Fruit fly (Drosophila melanogaster) whole organism, embryonic: ENCODE results near the gene Polr2I.

Experiments
- Ada2b ChIP-seq: fragments of 200-800 bp; sonication (Bioruptor generic); IDR thresholded peaks from 2 replicates; pipeline ENCODE4 v1.3.6; 2022; ENCODE audit warnings: missing biosample characterization, missing genetic modification characterization
- Aef1 ChIP-seq: fragments of 200-800 bp; sonication (Bioruptor generic); IDR thresholded peaks from 3 replicates; pipeline ENCODE4 v1.3.6; 2022; ENCODE audit warnings: missing biosample characterization, missing genetic modification characterization
- BEAF-32 ChIP-seq: fragments of 200-800 bp; sonication (Bioruptor generic); optimal IDR thresholded peaks from 3 replicates; lab custom pipeline; 2017; ENCODE audit warnings: missing biosample characterization, missing genetic modification characterization, mild to moderate bottlenecking, moderate library complexity, missing genetic modification reagents
- CG10267 ChIP-seq: fragments of 200-800 bp; sonication (Bioruptor generic); optimal IDR thresholded peaks from 2 replicates; lab custom pipeline; 2018; ENCODE audit warnings: missing biosample characterization, mild to moderate bottlenecking, missing genetic modification characterization, moderate library complexity
- CG10565 ChIP-seq: fragments of 200-800 bp; sonication (Bioruptor generic); optimal IDR thresholded peaks from 3 replicates; lab custom pipeline; 2016; ENCODE audit warnings: missing biosample characterization, mild to moderate bottlenecking, missing genetic modification characterization
- CG11723 ChIP-seq: fragments of 200-800 bp; sonication (Bioruptor generic); optimal IDR thresholded peaks from 2 replicates; lab custom pipeline; 2017; ENCODE audit warnings: missing biosample characterization, mild to moderate bottlenecking, missing genetic modification characterization
- CG12071 ChIP-seq: fragments of 200-800 bp; sonication (Bioruptor generic); optimal IDR thresholded peaks from 3 replicates; lab custom pipeline; 2018; ENCODE audit warnings: missing biosample characterization, mild to moderate bottlenecking, missing genetic modification characterization
- CG12236 ChIP-seq: fragments of 200-800 bp; sonication (Bioruptor generic); optimal IDR thresholded peaks from 2 replicates; lab custom pipeline; 2016; ENCODE audit warnings: missing biosample characterization, missing genetic modification characterization
- CG12299 ChIP-seq: fragments of 200-800 bp; sonication (Bioruptor generic); optimal IDR thresholded peaks from 2 replicates; lab custom pipeline; 2018; ENCODE audit warnings: missing biosample characterization, mild to moderate bottlenecking, missing genetic modification characterization
- CG12942 ChIP-seq: fragments of 200-800 bp; sonication (Bioruptor generic); optimal IDR thresholded peaks from 3 replicates; lab custom pipeline; 2016; ENCODE audit warnings: missing biosample characterization, missing genetic modification characterization
- CG14441 ChIP-seq: fragments of 200-800 bp; sonication (Bioruptor generic); IDR thresholded peaks from 2 replicates; pipeline ENCODE4 v1.3.6; 2022; ENCODE audit warnings: missing biosample characterization, missing genetic modification characterization
- CG15601 ChIP-seq: fragments of 200-800 bp; sonication (Bioruptor generic); optimal IDR thresholded peaks from 3 replicates; lab custom pipeline; 2019; ENCODE audit warnings: missing biosample characterization, mild to moderate bottlenecking, missing genetic modification characterization, moderate library complexity
- CG17359 ChIP-seq: fragments of 200-800 bp; sonication (Bioruptor generic); optimal IDR thresholded peaks from 3 replicates; lab custom pipeline; 2018; ENCODE audit warnings: missing biosample characterization, mild to moderate bottlenecking, missing genetic modification characterization, moderate library complexity
- CG17385 ChIP-seq: fragments of 200-800 bp; sonication (Bioruptor generic); optimal IDR thresholded peaks from 3 replicates; lab custom pipeline; 2018; ENCODE audit warnings: missing biosample characterization, mild to moderate bottlenecking, missing genetic modification characterization
- CG18262 ChIP-seq: fragments of 200-800 bp; optimal IDR thresholded peaks from 3 replicates; lab custom pipeline; 2019; ENCODE audit warnings: missing biosample characterization, mild to moderate bottlenecking, missing genetic modification characterization, moderate library complexity
- CG30020 ChIP-seq: fragments of 200-800 bp; optimal IDR thresholded peaks from 2 replicates; lab custom pipeline; 2019; ENCODE audit warnings: missing biosample characterization, mild to moderate bottlenecking, missing genetic modification characterization, moderate library complexity
- CG34422 ChIP-seq: fragments of 200-800 bp; sonication (Bioruptor generic); IDR thresholded peaks from 3 replicates; pipeline ENCODE4 v1.3.6; 2022; ENCODE audit warnings: missing biosample characterization, missing genetic modification characterization
- CG4730 ChIP-seq: fragments of 200-800 bp; sonication (Bioruptor generic); IDR thresholded peaks from 2 replicates; pipeline ENCODE4 v1.3.6; 2022; ENCODE audit warnings: missing biosample characterization, missing genetic modification characterization
- CG5180 ChIP-seq: fragments of 200-800 bp; sonication (Bioruptor generic); optimal IDR thresholded peaks from 3 replicates; lab custom pipeline; 2017; ENCODE audit warnings: missing biosample characterization, missing genetic modification characterization, mild to moderate bottlenecking, moderate library complexity, missing genetic modification reagents
- CG6254 ChIP-seq: fragments of 200-800 bp; sonication (Bioruptor generic); optimal IDR thresholded peaks from 3 replicates; lab custom pipeline; 2017; ENCODE audit warnings: mild to moderate bottlenecking, missing biosample characterization, missing genetic modification reagents, missing genetic modification characterization
- CG6765 ChIP-seq: fragments of 200-800 bp; sonication (Bioruptor generic); optimal IDR thresholded peaks from 3 replicates; lab custom pipeline; 2017; ENCODE audit warnings: missing biosample characterization, mild to moderate bottlenecking, missing genetic modification characterization
- CG7839 ChIP-seq: fragments of 200-800 bp; sonication (Bioruptor generic); optimal IDR thresholded peaks from 3 replicates; lab custom pipeline; 2018; ENCODE audit warnings: missing biosample characterization, mild to moderate bottlenecking, missing genetic modification characterization, moderate library complexity
- CG8290 ChIP-seq, 3 experiments: fragments of 200-800 bp; sonication (Bioruptor generic); optimal IDR thresholded peaks; 2 replicates each; lab custom pipeline; 2016 to 2019; ENCODE audit warnings: missing biosample characterization in 3 of 3, missing genetic modification characterization in 3 of 3, mild to moderate bottlenecking in 2 of 3, moderate library complexity in 1 of 3
- CG9727 ChIP-seq: fragments of 200-800 bp; sonication (Bioruptor generic); optimal IDR thresholded peaks from 3 replicates; lab custom pipeline; 2017; ENCODE audit warnings: missing biosample characterization, mild to moderate bottlenecking, missing genetic modification characterization
- Drgx ChIP-seq: fragments of 200-800 bp; sonication (Bioruptor generic); IDR thresholded peaks from 2 replicates; pipeline ENCODE4 v1.3.6; 2022; ENCODE audit warnings: missing biosample characterization, missing genetic modification characterization
- MBD-R2 ChIP-seq: fragments of 200-800 bp; sonication (Bioruptor generic); IDR thresholded peaks from 2 replicates; pipeline ENCODE4 v1.3.6; 2022; ENCODE audit warnings: missing biosample characterization, missing genetic modification characterization
- Mes4 ChIP-seq: fragments of 200-800 bp; sonication (Bioruptor generic); optimal IDR thresholded peaks from 2 replicates; lab custom pipeline; 2016; ENCODE audit warnings: missing biosample characterization, missing genetic modification characterization
- NC2α ChIP-seq: fragments of 200-800 bp; sonication (Bioruptor generic); optimal IDR thresholded peaks from 2 replicates; lab custom pipeline; 2016; ENCODE audit warnings: missing biosample characterization, missing genetic modification characterization
- Oli ChIP-seq: fragments of 200-800 bp; sonication (Bioruptor generic); optimal IDR thresholded peaks from 2 replicates; lab custom pipeline; 2018; ENCODE audit warnings: missing biosample characterization, mild to moderate bottlenecking, missing genetic modification characterization, moderate library complexity
- Sin3A ChIP-seq: fragments of >200 bp; optimal IDR thresholded peaks from 2 replicates; lab custom pipeline; 2018
- Xbp1 ChIP-seq: fragments of 200-800 bp; sonication (Bioruptor generic); optimal IDR thresholded peaks from 3 replicates; lab custom pipeline; 2016; ENCODE audit warnings: missing biosample characterization, mild to moderate bottlenecking, missing genetic modification characterization
- bab2 ChIP-seq: fragments of 200-800 bp; sonication (Bioruptor generic); optimal IDR thresholded peaks from 2 replicates; lab custom pipeline; 2016; ENCODE audit warnings: missing biosample characterization, missing genetic modification characterization
- cg ChIP-seq: fragments of 200-800 bp; sonication (Bioruptor generic); optimal IDR thresholded peaks from 3 replicates; lab custom pipeline; 2019; ENCODE audit warnings: missing biosample characterization, mild to moderate bottlenecking, missing genetic modification characterization, moderate library complexity
- crp ChIP-seq, 2 experiments: fragments of 200-800 bp; sonication (Bioruptor generic); optimal IDR thresholded peaks; 2 replicates in 1 of 2; 3 replicates in 1 of 2; lab custom pipeline; 2017; ENCODE audit warnings: missing biosample characterization in 2 of 2, missing genetic modification characterization in 2 of 2, mild to moderate bottlenecking in 1 of 2, moderate library complexity in 1 of 2
- cwo ChIP-seq: fragments of 200-800 bp; sonication (Bioruptor generic); optimal IDR thresholded peaks from 3 replicates; lab custom pipeline; 2017; ENCODE audit warnings: missing biosample characterization, missing genetic modification characterization, mild to moderate bottlenecking, moderate library complexity, missing genetic modification reagents
- dysf ChIP-seq: fragments of 200-800 bp; sonication (Bioruptor generic); IDR thresholded peaks from 3 replicates; pipeline ENCODE4 v1.3.6; 2022; ENCODE audit warnings: missing biosample characterization, missing genetic modification characterization
- eve ChIP-seq, 2 experiments: fragments of >200 bp; optimal IDR thresholded peaks; 2 replicates each; lab custom pipeline; 2017; ENCODE audit warnings: missing biosample characterization in 2 of 2, missing genetic modification characterization in 2 of 2
- eyg ChIP-seq: fragments of 200-800 bp; sonication (Bioruptor generic); optimal IDR thresholded peaks from 3 replicates; lab custom pipeline; 2016; ENCODE audit warnings: missing biosample characterization, missing genetic modification characterization
- gcm ChIP-seq: fragments of 200-800 bp; sonication (Bioruptor generic); optimal IDR thresholded peaks from 2 replicates; lab custom pipeline; 2019; ENCODE audit warnings: missing biosample characterization, mild to moderate bottlenecking, missing genetic modification characterization, moderate library complexity
- gem ChIP-seq: fragments of 200-800 bp; sonication (Bioruptor generic); optimal IDR thresholded peaks from 2 replicates; lab custom pipeline; 2019; ENCODE audit warnings: missing biosample characterization, mild to moderate bottlenecking, missing genetic modification characterization, moderate library complexity
- gt ChIP-seq: fragments of 200-800 bp; sonication (Bioruptor generic); IDR thresholded peaks from 2 replicates; pipeline ENCODE4 v1.3.6; 2022; ENCODE audit warnings: missing biosample characterization, missing genetic modification characterization
- nmo ChIP-seq: fragments of 200-800 bp; sonication (Bioruptor generic); optimal IDR thresholded peaks from 2 replicates; lab custom pipeline; 2018; ENCODE audit warnings: missing biosample characterization, mild to moderate bottlenecking, missing genetic modification characterization, moderate library complexity
- org-1 ChIP-seq: fragments of 200-800 bp; sonication (Bioruptor generic); optimal IDR thresholded peaks from 2 replicates; lab custom pipeline; 2017; ENCODE audit warnings: missing biosample characterization, missing genetic modification characterization
- sd ChIP-seq: fragments of 200-800 bp; sonication (Bioruptor generic); optimal IDR thresholded peaks from 3 replicates; lab custom pipeline; 2018; ENCODE audit warnings: missing biosample characterization, mild to moderate bottlenecking, missing genetic modification characterization, moderate library complexity
- sima ChIP-seq: fragments of 200-800 bp; sonication (Bioruptor generic); optimal IDR thresholded peaks from 2 replicates; lab custom pipeline; 2016; ENCODE audit warnings: missing biosample characterization, missing genetic modification characterization
- trem ChIP-seq: fragments of 200-800 bp; optimal IDR thresholded peaks from 3 replicates; lab custom pipeline; 2019; ENCODE audit warnings: missing biosample characterization, mild to moderate bottlenecking, missing genetic modification characterization, moderate library complexity
- zen2 ChIP-seq: fragments of 200-800 bp; sonication (Bioruptor generic); IDR thresholded peaks from 3 replicates; pipeline ENCODE4 v1.3.6; 2022; ENCODE audit warnings: missing biosample characterization, missing genetic modification characterization; ENCODE audit not compliant: partially characterized antibody
- zfh1 ChIP-seq: fragments of 200-800 bp; sonication (Bioruptor generic); IDR thresholded peaks from 3 replicates; pipeline ENCODE4 v1.3.6; 2022; ENCODE audit warnings: missing biosample characterization, missing genetic modification characterization

Gene Polr2I

DNA sequence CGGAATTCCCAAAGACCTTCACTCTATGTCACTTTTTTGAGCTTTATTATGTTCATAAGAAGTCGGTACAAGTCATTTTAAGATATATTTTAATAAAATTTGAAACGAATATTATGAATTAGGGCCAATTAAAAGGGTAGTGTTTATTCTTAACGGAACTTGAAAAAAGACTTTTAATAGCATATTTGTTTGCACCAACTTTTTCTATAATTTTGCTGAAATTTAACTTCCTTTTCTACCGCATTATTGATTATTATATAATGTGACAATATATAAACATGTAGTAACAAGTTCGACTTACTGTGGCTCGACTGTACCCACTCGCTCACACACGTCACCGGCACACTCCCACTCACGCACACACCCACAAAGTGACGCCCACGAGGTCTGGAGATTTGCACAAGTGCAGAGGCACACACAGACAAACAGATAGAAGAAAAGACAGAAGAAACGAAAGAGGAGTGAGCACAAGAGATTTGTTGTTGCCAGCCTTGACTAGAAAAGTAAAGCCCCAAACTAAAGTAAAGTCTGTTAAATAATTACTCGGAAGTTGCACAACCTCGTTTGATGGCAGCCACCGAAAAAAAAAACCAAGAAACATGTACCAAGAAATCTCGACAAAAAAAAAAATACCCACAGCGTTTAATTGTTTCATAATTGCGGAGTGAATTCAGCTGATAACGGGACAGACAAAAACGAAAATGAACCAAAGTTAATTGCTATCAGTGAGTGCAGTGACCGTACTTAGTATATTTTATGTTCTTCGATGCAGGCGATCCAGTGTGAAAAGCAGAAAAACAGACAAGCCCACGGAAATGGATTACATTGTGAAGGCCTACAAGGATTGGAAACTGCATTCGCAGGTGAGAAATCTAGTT lies 18.7 kb upstream of the Polr2I start (continued):
- TF ChIP-seq Drgx (GFP tag; lab: Robert Waterston, UW) (peak; percentile 25; the same call in 1 of the 2 replicates), CG6765 (GFP tag; lab: Kevin White, UChicago) (peak; percentile 33), gcm (GFP tag; lab: Kevin White, UChicago) (no peak), org-1 (GFP tag; lab: Kevin White, UChicago) (peak; percentile 14), CG17385 (GFP tag; lab: Kevin White, UChicago) (peak; percentile 1), Aef1 (GFP tag; lab: Robert Waterston, UW) (no peak), bab2 (GFP tag; lab: Kevin White, UChicago) (no peak), CG34422 (GFP tag; lab: Robert Waterston, UW) (no peak), CG6254 (GFP tag; lab: Kevin White, UChicago) (no peak), sima (GFP tag; lab: Kevin White, UChicago) (no peak), nmo (GFP tag; lab: Kevin White, UChicago) (peak; percentile 22), CG5180 (GFP tag; lab: Kevin White, UChicago) (peak; percentile 5), zfh1 (no peak), gem (tag; lab: Kevin White, UChicago) (peak; percentile 49), cwo (GFP tag; lab: Kevin White, UChicago) (peak; percentile 28), sd (tag; lab: Kevin White, UChicago) (no peak), trem (tag; lab: Kevin White, UChicago) (no peak), dysf (GFP tag; lab: Robert Waterston, UW) (0 out of 3 replicates have a peak, but pooled peaks have one; percentile 30), CG12071 (no peak), eyg (GFP tag; lab: Kevin White, UChicago) (no peak), CG9727 (no peak), CG4730 (GFP tag; lab: Robert Waterston, UW) (no peak), eve (GFP tag; optimal IDR thresholded peaks at IDR 0.05; lab: Kevin White, UChicago) (peak in 1 of 2 experiments; percentile 15), CG12299 (tag; lab: Kevin White, UChicago) (no peak), MBD-R2 (GFP tag; lab: Robert Waterston, UW) (no peak), CG15601 (tag; lab: Kevin White, UChicago) (no peak), Sin3A (lab: Kevin White, UChicago) (no peak), Mes4 (no peak), zen2 (no peak), CG11723 (GFP tag; lab: Kevin White, UChicago) (no peak), CG14441 (GFP tag; lab: Robert Waterston, UW) (0 out of 2 replicates have a peak, but pooled peaks have one; percentile 19), CG18262 (tag; lab: Kevin White, UChicago) (peak; percentile 18), CG12942 (no peak), CG7839 (tag; lab: Kevin White, UChicago) (peak; percentile 41), crp (GFP tag; optimal IDR thresholded peaks at IDR 0.05; lab: Kevin White, UChicago) (no peak), Xbp1 (GFP tag; lab: Kevin White, UChicago) (peak; percentile 24), Ada2b (GFP tag; lab: Robert Waterston, UW) (peak; percentile 14; the same call in 1 of the 2 replicates), CG10267 (tag; lab: Kevin White, UChicago) (no peak), CG30020 (no peak), CG10565 (no peak), CG17359 (tag; lab: Kevin White, UChicago) (peak; percentile 11), CG12236 (GFP tag; lab: Kevin White, UChicago) (no peak), cg (GFP tag; lab: Kevin White, UChicago) (peak; percentile 28), BEAF-32 (GFP tag; lab: Kevin White, UChicago) (no peak), gt (GFP tag; lab: Robert Waterston, UW) (no peak), CG8290 (GFP tag; optimal IDR thresholded peaks at IDR 0.05; lab: Kevin White, UChicago) (no peak), CG8290 (tag; optimal IDR thresholded peaks at IDR 0.05; lab: Kevin White, UChicago) (peak in 1 of 2 experiments; percentile 15), Oli (tag; lab: Kevin White, UChicago) (peak; percentile 8), NC2α (GFP tag; lab: Kevin White, UChicago) (no peak)
